Worm (Caenorhabditis elegans) whole organism, L1 larva: ENCODE data around the gene egl-13.
A peak's percentile ranks its signal among the peaks of the same experiment; 100 is the strongest.

Source experiments
- C04F5.9 ChIP-seq: sonication (generic microtip); optimal IDR thresholded peaks from 2 replicates; lab custom pipeline; 2016; ENCODE audit warnings: missing genetic modification characterization, missing compliant biosample characterization
- C16A3.4 ChIP-seq: fragments of 150-350 bp; optimal IDR thresholded peaks from 2 replicates; lab custom pipeline; 2014; ENCODE audit warnings: missing biosample characterization, missing genetic modification characterization
- C34B4.2 ChIP-seq: sonication (generic microtip); optimal IDR thresholded peaks from 2 replicates; lab custom pipeline; 2017; ENCODE audit warnings: mild to moderate bottlenecking, missing genetic modification characterization, missing compliant biosample characterization
- F16B12.6 ChIP-seq: fragments of 150-350 bp; optimal IDR thresholded peaks from 2 replicates; lab custom pipeline; 2014; ENCODE audit warnings: missing biosample characterization, missing genetic modification characterization
- aly-2 ChIP-seq: fragments of 150-350 bp; optimal IDR thresholded peaks from 2 replicates; lab custom pipeline; 2014; ENCODE audit warnings: missing biosample characterization, missing genetic modification characterization
- ama-1 ChIP-seq: fragments of 150-350 bp; optimal IDR thresholded peaks from 2 replicates; lab custom pipeline; 2014
- ceh-63 ChIP-seq: fragments of 200-800 bp; sonication (Bioruptor generic); optimal IDR thresholded peaks from 2 replicates; lab custom pipeline; 2018; ENCODE audit warnings: mild to moderate bottlenecking, missing genetic modification characterization, missing compliant biosample characterization
- ceh-8 ChIP-seq: fragments of 200-800 bp; sonication (Bioruptor generic); optimal IDR thresholded peaks from 2 replicates; lab custom pipeline; 2018; ENCODE audit warnings: mild to moderate bottlenecking, missing genetic modification characterization, moderate library complexity, missing compliant biosample characterization
- ceh-88 ChIP-seq: fragments of 200-800 bp; sonication (Bioruptor generic); IDR thresholded peaks from 2 replicates; pipeline ENCODE4 v1.3.6; 2022; ENCODE audit warnings: missing genetic modification characterization, missing compliant biosample characterization
- ceh-90 ChIP-seq: sonication (generic microtip); optimal IDR thresholded peaks from 2 replicates; lab custom pipeline; 2016; ENCODE audit warnings: missing genetic modification characterization, missing compliant biosample characterization
- ces-1 ChIP-seq: fragments of 150-350 bp; optimal IDR thresholded peaks from 2 replicates; lab custom pipeline; 2014; ENCODE audit warnings: missing biosample characterization, missing genetic modification reagents, missing genetic modification characterization
- dpl-1 ChIP-seq, 3 experiments: fragments of 150-350 bp in 2 of 3; sonication (generic microtip) in 1 of 3; optimal IDR thresholded peaks; 2 replicates each; lab custom pipeline; 2014 to 2017; ENCODE audit warnings: missing biosample characterization in 3 of 3, missing genetic modification characterization in 3 of 3, missing genetic modification reagents in 3 of 3
- efl-1 ChIP-seq, 4 experiments: fragments of 150-350 bp; optimal IDR thresholded peaks in 3 of 4; peaks in 1 of 4; 1 replicate in 1 of 4; 2 replicates in 3 of 4; lab custom pipeline; 2014; ENCODE audit warnings: missing biosample characterization in 2 of 4, missing genetic modification characterization in 2 of 4, missing genetic modification reagents in 2 of 4
- efl-3 ChIP-seq: fragments of 200-800 bp; sonication (Bioruptor generic); optimal IDR thresholded peaks from 2 replicates; lab custom pipeline; 2018; ENCODE audit warnings: mild to moderate bottlenecking, missing genetic modification characterization, missing compliant biosample characterization
- elt-2 ChIP-seq: sonication (generic microtip); optimal IDR thresholded peaks from 2 replicates; lab custom pipeline; 2016; ENCODE audit warnings: missing genetic modification characterization, mild to moderate bottlenecking, inconsistent platforms, missing compliant biosample characterization, missing genetic modification reagents
- elt-3 ChIP-seq, 6 experiments: fragments of 150-350 bp in 1 of 6; sonication (generic microtip); optimal IDR thresholded peaks; 2 replicates each; lab custom pipeline; 2017 to 2018; ENCODE audit warnings: missing biosample characterization in 6 of 6, missing genetic modification characterization in 6 of 6, inconsistent platforms in 1 of 6
- ets-5 ChIP-seq: fragments of 200-800 bp; sonication (Bioruptor generic); IDR thresholded peaks from 2 replicates; pipeline ENCODE4 v1.3.6; 2022; ENCODE audit warnings: missing genetic modification characterization, missing compliant biosample characterization
- fkh-4 ChIP-seq: sonication (generic microtip); optimal IDR thresholded peaks from 2 replicates; lab custom pipeline; 2016; ENCODE audit warnings: missing compliant biosample characterization, missing genetic modification characterization, borderline replicate concordance
- fkh-8 ChIP-seq: sonication (generic microtip); optimal IDR thresholded peaks from 2 replicates; lab custom pipeline; 2016; ENCODE audit warnings: mild to moderate bottlenecking, missing genetic modification characterization, missing compliant biosample characterization
- grh-1 ChIP-seq: fragments of 200-800 bp; sonication (Bioruptor generic); IDR thresholded peaks from 2 replicates; pipeline ENCODE4 v1.3.6; 2022; ENCODE audit warnings: missing genetic modification reagents, missing genetic modification characterization, missing compliant biosample characterization
- irx-1 ChIP-seq: sonication (generic microtip); optimal IDR thresholded peaks from 2 replicates; lab custom pipeline; 2016; ENCODE audit warnings: missing genetic modification characterization, missing compliant biosample characterization
- jun-1 ChIP-seq: fragments of 150-350 bp; optimal IDR thresholded peaks from 2 replicates; lab custom pipeline; 2014; ENCODE audit warnings: missing biosample characterization, missing genetic modification reagents, missing genetic modification characterization
- lin-13 ChIP-seq: fragments of 150-350 bp; optimal IDR thresholded peaks from 2 replicates; lab custom pipeline; 2014; ENCODE audit warnings: missing biosample characterization, missing genetic modification reagents, missing genetic modification characterization
- lin-14 ChIP-seq: fragments of 200-800 bp; sonication (Bioruptor generic); optimal IDR thresholded peaks from 2 replicates; lab custom pipeline; 2018; ENCODE audit warnings: mild to moderate bottlenecking, missing genetic modification characterization, moderate library complexity, missing compliant biosample characterization
- lin-15B ChIP-seq: fragments of 150-350 bp; sonication (generic microtip); optimal IDR thresholded peaks from 3 replicates; lab custom pipeline; 2014; ENCODE audit warnings: missing biosample characterization, missing genetic modification characterization
- lin-35 ChIP-seq, 2 experiments: fragments of 150-350 bp; optimal IDR thresholded peaks; 2 replicates each; lab custom pipeline; 2014; ENCODE audit warnings: missing biosample characterization in 2 of 2, missing genetic modification characterization in 2 of 2, missing genetic modification reagents in 2 of 2
- mef-2 ChIP-seq: fragments of 150-350 bp; optimal IDR thresholded peaks from 2 replicates; lab custom pipeline; 2014; ENCODE audit warnings: missing biosample characterization, missing genetic modification characterization
- nhr-11 ChIP-seq: fragments of 150-350 bp; optimal IDR thresholded peaks from 2 replicates; lab custom pipeline; 2014; ENCODE audit warnings: missing biosample characterization, missing genetic modification characterization
- nhr-12 ChIP-seq: sonication (generic microtip); optimal IDR thresholded peaks from 2 replicates; lab custom pipeline; 2017; ENCODE audit warnings: missing biosample characterization, missing genetic modification characterization
- nhr-19 ChIP-seq: fragments of 200-800 bp; sonication (Bioruptor generic); conservative IDR thresholded peaks from 2 replicates; pipeline ENCODE4 v1.3.6; 2022; ENCODE audit warnings: missing genetic modification characterization, missing compliant biosample characterization
- nhr-237 ChIP-seq: fragments of 150-350 bp; optimal IDR thresholded peaks from 2 replicates; lab custom pipeline; 2014; ENCODE audit warnings: missing biosample characterization, missing genetic modification characterization
- nhr-28 ChIP-seq: fragments of 150-350 bp; optimal IDR thresholded peaks from 2 replicates; lab custom pipeline; 2014; ENCODE audit warnings: missing biosample characterization, missing genetic modification characterization
- nhr-76 ChIP-seq: sonication (generic microtip); optimal IDR thresholded peaks from 2 replicates; lab custom pipeline; 2017; ENCODE audit warnings: missing biosample characterization, missing genetic modification characterization
- nhr-77 ChIP-seq: fragments of 150-350 bp; optimal IDR thresholded peaks from 2 replicates; lab custom pipeline; 2014; ENCODE audit warnings: missing biosample characterization, missing genetic modification characterization
- nhr-84 ChIP-seq: sonication (generic microtip); optimal IDR thresholded peaks from 2 replicates; lab custom pipeline; 2017; ENCODE audit warnings: missing biosample characterization, missing genetic modification characterization
- nhr-85 ChIP-seq: sonication (generic microtip); peaks from one replicate; lab custom pipeline; 2016; ENCODE audit warnings: missing genetic modification characterization, inconsistent platforms, missing compliant biosample characterization
- nhr-90 ChIP-seq: sonication (generic microtip); optimal IDR thresholded peaks from 2 replicates; lab custom pipeline; 2016; ENCODE audit warnings: mild to moderate bottlenecking, missing genetic modification characterization, missing compliant biosample characterization; ENCODE audit not compliant: poor library complexity
- pag-3 ChIP-seq: sonication (generic microtip); optimal IDR thresholded peaks from 2 replicates; lab custom pipeline; 2017; ENCODE audit warnings: missing genetic modification characterization, mild to moderate bottlenecking, missing compliant biosample characterization, antibody characterized with exemption, borderline replicate concordance; ENCODE audit not compliant: insufficient read depth
- pax-3 ChIP-seq: fragments of 200-800 bp; sonication (Bioruptor generic); optimal IDR thresholded peaks from 2 replicates; lab custom pipeline; 2018; ENCODE audit warnings: mild to moderate bottlenecking, missing genetic modification characterization, moderate library complexity, missing compliant biosample characterization
- pqm-1 ChIP-seq: sonication (generic microtip); optimal IDR thresholded peaks from 3 replicates; lab custom pipeline; 2017; ENCODE audit warnings: missing biosample characterization, missing genetic modification characterization
- rnt-1 ChIP-seq: sonication (generic microtip); optimal IDR thresholded peaks from 2 replicates; lab custom pipeline; 2016; ENCODE audit warnings: mild to moderate bottlenecking, missing genetic modification characterization, moderate library complexity, missing compliant biosample characterization
- skn-1 ChIP-seq: fragments of 150-350 bp; optimal IDR thresholded peaks from 2 replicates; lab custom pipeline; 2014; ENCODE audit warnings: missing biosample characterization, missing genetic modification characterization
- snpc-4 ChIP-seq: fragments of 150-350 bp; optimal IDR thresholded peaks from 2 replicates; lab custom pipeline; 2014; ENCODE audit warnings: missing biosample characterization, missing genetic modification characterization
- snu-23 ChIP-seq: sonication (generic microtip); optimal IDR thresholded peaks from 2 replicates; lab custom pipeline; 2016; ENCODE audit warnings: missing genetic modification characterization, missing compliant biosample characterization
- sox-4 ChIP-seq: sonication (generic microtip); optimal IDR thresholded peaks from 2 replicates; lab custom pipeline; 2016; ENCODE audit warnings: missing genetic modification characterization, missing compliant biosample characterization
- sptf-1 ChIP-seq: fragments of 150-350 bp; optimal IDR thresholded peaks from 2 replicates; lab custom pipeline; 2014; ENCODE audit warnings: missing biosample characterization, missing genetic modification characterization
- swsn-7 ChIP-seq: sonication (generic microtip); optimal IDR thresholded peaks from 2 replicates; lab custom pipeline; 2016; ENCODE audit warnings: missing genetic modification characterization, missing compliant biosample characterization
- unc-130 ChIP-seq: fragments of 150-350 bp; optimal IDR thresholded peaks from 2 replicates; lab custom pipeline; 2017; ENCODE audit warnings: missing biosample characterization, missing genetic modification characterization, inconsistent platforms
- unc-62 ChIP-seq: fragments of 150-350 bp; optimal IDR thresholded peaks from 2 replicates; lab custom pipeline; 2014; ENCODE audit warnings: missing biosample characterization, missing genetic modification reagents, missing genetic modification characterization
- vab-15 ChIP-seq: sonication (generic microtip); optimal IDR thresholded peaks from 2 replicates; lab custom pipeline; 2017; ENCODE audit warnings: missing genotype, mild to moderate bottlenecking, missing genetic modification characterization, missing compliant biosample characterization
- xbp-1 ChIP-seq: sonication (generic microtip); optimal IDR thresholded peaks from 2 replicates; lab custom pipeline; 2016; ENCODE audit warnings: missing genetic modification characterization, missing compliant biosample characterization
- zag-1 ChIP-seq: fragments of 150-350 bp; optimal IDR thresholded peaks from 2 replicates; lab custom pipeline; 2014; ENCODE audit warnings: missing biosample characterization, missing genetic modification characterization
- ztf-11 ChIP-seq, 2 experiments: sonication (generic microtip); optimal IDR thresholded peaks; 2 replicates each; lab custom pipeline; 2016 to 2017; ENCODE audit warnings: missing genetic modification characterization in 2 of 2, missing biosample characterization in 1 of 2, missing compliant biosample characterization in 1 of 2
- ztf-4 ChIP-seq: fragments of 150-350 bp; optimal IDR thresholded peaks from 2 replicates; lab custom pipeline; 2014; ENCODE audit warnings: missing biosample characterization, missing genetic modification characterization

The egl-13 gene

ce11 chrX:5707809-5708208 lies 44.2 kb downstream of the egl-13 start (continued):
- TF ChIP-seq ceh-90 (tag; lab: Kevin White, UChicago) (no peak), mef-2 (tag; lab: Kevin White, UChicago) (no peak), unc-130 (no peak), nhr-77 (tag; lab: Kevin White, UChicago) (no peak), aly-2 (tag; lab: Kevin White, UChicago) (peak; percentile 10), vab-15 (no peak), nhr-28 (tag; lab: Kevin White, UChicago) (no peak), ztf-11 (tag; optimal IDR thresholded peaks at IDR 0.05; lab: Kevin White, UChicago) (peak in 1 of 2 experiments; percentile 21), pag-3 (tag; lab: Kevin White, UChicago) (no peak), dpl-1 (GFP tag; optimal IDR thresholded peaks at IDR 0.05; lab: Kevin White, UChicago) (no peak), ets-5 (GFP tag; lab: Robert Waterston, UW) (no peak), unc-62 (GFP tag; lab: Kevin White, UChicago) (no peak), nhr-19 (peak; percentile 64), irx-1 (tag; lab: Kevin White, UChicago) (no peak), C34B4.2 (tag; lab: Kevin White, UChicago) (no peak), snpc-4 (tag; lab: Kevin White, UChicago) (peak; percentile 11), snu-23 (GFP tag; lab: Kevin White, UChicago) (peak; percentile 71), elt-2 (tag; lab: Kevin White, UChicago) (peak; percentile 17), lin-15B (no peak), ces-1 (GFP tag; lab: Kevin White, UChicago) (no peak), zag-1 (tag; lab: Kevin White, UChicago) (no peak), elt-3 (tag; optimal IDR thresholded peaks at IDR 0.05; lab: Kevin White, UChicago) (peak in 1 of 6 experiments; percentile 16), nhr-90 (tag; lab: Kevin White, UChicago) (peak; percentile 63), sptf-1 (tag; lab: Kevin White, UChicago) (no peak), lin-13 (GFP tag; lab: Kevin White, UChicago) (no peak), grh-1 (no peak), xbp-1 (peak; percentile 61), ceh-8 (no peak), nhr-85 (tag; lab: Kevin White, UChicago) (peak; percentile 68), pax-3 (tag; lab: Kevin White, UChicago) (no peak), ztf-4 (tag; lab: Kevin White, UChicago) (no peak), rnt-1 (tag; lab: Kevin White, UChicago) (peak; percentile 52), nhr-84 (tag; lab: Kevin White, UChicago) (no peak), swsn-7 (tag; lab: Kevin White, UChicago) (peak; percentile 57), ceh-63 (GFP tag; lab: Kevin White, UChicago) (no peak), ceh-88 (GFP tag; lab: Robert Waterston, UW) (no peak), skn-1 (tag; lab: Kevin White, UChicago) (no peak), F16B12.6 (tag; lab: Kevin White, UChicago) (no peak), ama-1 (lab: Kevin White, UChicago) (no peak), nhr-237 (tag; lab: Kevin White, UChicago) (no peak), nhr-76 (tag; lab: Kevin White, UChicago) (no peak), fkh-8 (tag; lab: Kevin White, UChicago) (peak; percentile 20), lin-14 (GFP tag; lab: Kevin White, UChicago) (peak; percentile 58), C16A3.4 (tag; lab: Kevin White, UChicago) (peak; percentile 28), nhr-12 (tag; lab: Kevin White, UChicago) (no peak), nhr-11 (tag; lab: Kevin White, UChicago) (no peak), efl-1 (optimal IDR thresholded peaks at IDR 0.05; lab: Kevin White, UChicago) (peak; percentile 6), efl-1 (GFP tag; optimal IDR thresholded peaks at IDR 0.05 in 1 of 2; lab: Kevin White, UChicago) (peak in 1 of 2 experiments; percentile 59), lin-35 (GFP tag; optimal IDR thresholded peaks at IDR 0.05; lab: Kevin White, UChicago) (peak; percentile 22 to 52), pqm-1 (tag; lab: Kevin White, UChicago) (no peak), jun-1 (tag; lab: Kevin White, UChicago) (no peak), C04F5.9 (tag; lab: Kevin White, UChicago) (no peak), fkh-4 (no peak), efl-3 (GFP tag; lab: Kevin White, UChicago) (no peak), sox-4 (no peak)
